Fruit fly (Drosophila melanogaster): Measurements from ENCODE around the gene Spn38F.

dm6 chr2L:20806619-20807018 is 31.2 kb downstream of the Spn38F start:
- TF ChIP-seq CG8478 (optimal IDR thresholded peaks at IDR 0.05) (no peak), CTCF (optimal IDR thresholded peaks at IDR 0.05) (no peak)
